Worm (Caenorhabditis elegans): ENCODE measurements around the gene W05H5.1.

DNA sequence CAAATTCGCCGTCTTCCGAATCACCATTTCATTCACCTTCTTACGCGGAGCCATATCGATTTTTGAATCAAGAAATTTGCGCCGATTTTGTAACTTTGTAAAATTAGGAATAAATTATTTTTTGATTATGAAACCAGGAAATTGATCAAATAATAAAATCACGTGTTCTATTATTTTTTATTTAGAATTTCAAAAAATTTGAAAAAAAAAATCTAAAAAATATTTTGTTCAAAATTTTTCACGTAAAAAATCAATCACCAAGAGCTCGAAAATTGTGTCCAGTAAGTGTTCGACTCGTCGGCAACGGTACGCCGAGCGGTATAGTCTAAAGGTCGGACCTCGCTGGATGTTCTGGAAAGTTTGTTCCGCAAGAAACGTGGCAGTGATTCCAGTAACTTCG, 50.9 kb downstream of the W05H5.1 start, which contains the start of gene Y57A10B.7:
- TF ChIP-seq aly-2 (tag; optimal IDR thresholded peaks at IDR 0.05) (no peak), unc-62 (GFP tag; optimal IDR thresholded peaks at IDR 0.05) (no peak), ZK546.5 (tag; optimal IDR thresholded peaks at IDR 0.05) (no peak), elt-3 (tag; optimal IDR thresholded peaks at IDR 0.05) (no peak), nhr-77 (tag; optimal IDR thresholded peaks at IDR 0.05) (no peak), ceh-82 (tag; optimal IDR thresholded peaks at IDR 0.05) (no peak), nhr-11 (tag; optimal IDR thresholded peaks at IDR 0.05) (no peak)

Measured in whole organism, L2 larva.